Worm (Caenorhabditis elegans) whole organism, L2 larva: ENCODE measurements around the gene C07B5.2.

Experiments
- C34F6.9 ChIP-seq: fragments of 150-350 bp; optimal IDR thresholded peaks from 2 replicates; lab custom pipeline; 2014; ENCODE audit warnings: missing biosample characterization, missing genetic modification characterization
- F13H6.1 ChIP-seq: sonication (generic microtip); optimal IDR thresholded peaks from 2 replicates; lab custom pipeline; 2016; ENCODE audit warnings: missing genetic modification characterization, missing compliant biosample characterization
- R02D3.7 ChIP-seq: fragments of 150-350 bp; optimal IDR thresholded peaks from 2 replicates; lab custom pipeline; 2014; ENCODE audit warnings: missing biosample characterization, missing genetic modification characterization
- Y55F3AM.14 ChIP-seq: fragments of 200-800 bp; sonication (Bioruptor generic); optimal IDR thresholded peaks from 2 replicates; lab custom pipeline; 2018; ENCODE audit warnings: mild to moderate bottlenecking, missing genetic modification characterization, missing compliant biosample characterization
- ZK546.5 ChIP-seq: sonication (generic microtip); optimal IDR thresholded peaks from 2 replicates; lab custom pipeline; 2017; ENCODE audit warnings: missing biosample characterization, missing genetic modification characterization
- aly-2 ChIP-seq: fragments of 150-350 bp; optimal IDR thresholded peaks from 2 replicates; lab custom pipeline; 2014; ENCODE audit warnings: missing biosample characterization, missing genetic modification characterization
- ama-1 ChIP-seq: fragments of 150-350 bp; optimal IDR thresholded peaks from 2 replicates; lab custom pipeline; 2018; ENCODE audit warnings: inconsistent platforms
- blmp-1 ChIP-seq: sonication (generic microtip); optimal IDR thresholded peaks from 2 replicates; lab custom pipeline; 2017; ENCODE audit warnings: missing genetic modification characterization, mild to moderate bottlenecking, missing compliant biosample characterization, antibody characterized with exemption, moderate library complexity; ENCODE audit not compliant: insufficient read depth
- ceh-16 ChIP-seq: fragments of 150-350 bp; optimal IDR thresholded peaks from 2 replicates; lab custom pipeline; 2014; ENCODE audit warnings: missing biosample characterization, missing genetic modification characterization
- ceh-82 ChIP-seq: fragments of 150-350 bp; optimal IDR thresholded peaks from 2 replicates; lab custom pipeline; 2014; ENCODE audit warnings: missing biosample characterization, missing genetic modification characterization
- crh-2 ChIP-seq: sonication (generic microtip); optimal IDR thresholded peaks from 2 replicates; lab custom pipeline; 2017; ENCODE audit warnings: missing biosample characterization, missing genetic modification characterization
- dmd-4 ChIP-seq: sonication (generic microtip); optimal IDR thresholded peaks from 2 replicates; lab custom pipeline; 2017; ENCODE audit warnings: missing biosample characterization, missing genetic modification characterization
- egl-27 ChIP-seq: sonication (generic microtip); optimal IDR thresholded peaks from 3 replicates; lab custom pipeline; 2017; ENCODE audit warnings: missing biosample characterization, missing genetic modification reagents, missing genetic modification characterization
- elt-1 ChIP-seq: fragments of 150-350 bp; optimal IDR thresholded peaks from 2 replicates; lab custom pipeline; 2014; ENCODE audit warnings: missing biosample characterization, missing genetic modification characterization
- elt-3 ChIP-seq: sonication (generic microtip); optimal IDR thresholded peaks from 2 replicates; lab custom pipeline; 2017; ENCODE audit warnings: missing biosample characterization, missing genetic modification characterization
- fos-1 ChIP-seq: fragments of 150-350 bp; optimal IDR thresholded peaks from 2 replicates; lab custom pipeline; 2014; ENCODE audit warnings: missing biosample characterization, missing genetic modification characterization
- gmeb-1 ChIP-seq: fragments of 150-350 bp; optimal IDR thresholded peaks from 2 replicates; lab custom pipeline; 2014; ENCODE audit warnings: missing biosample characterization, missing genetic modification characterization
- lin-11 ChIP-seq: fragments of 150-350 bp; sonication (generic microtip); optimal IDR thresholded peaks from 2 replicates; lab custom pipeline; 2014; ENCODE audit warnings: missing biosample characterization, missing genetic modification characterization, inconsistent platforms, mixed read lengths
- lin-13 ChIP-seq: fragments of 150-350 bp; optimal IDR thresholded peaks from 2 replicates; lab custom pipeline; 2014; ENCODE audit warnings: missing biosample characterization, missing genetic modification reagents, missing genetic modification characterization
- lin-39 ChIP-seq: fragments of 150-350 bp; optimal IDR thresholded peaks from 2 replicates; lab custom pipeline; 2014; ENCODE audit warnings: missing biosample characterization, missing genetic modification reagents, missing genetic modification characterization
- lsy-2 ChIP-seq, 2 experiments: fragments of 150-350 bp in 1 of 2; sonication (generic microtip) in 1 of 2; optimal IDR thresholded peaks; 2 replicates each; lab custom pipeline; 2014 to 2017; ENCODE audit warnings: missing biosample characterization in 2 of 2, missing genetic modification characterization in 2 of 2
- mab-5 ChIP-seq: fragments of 150-350 bp; optimal IDR thresholded peaks from 2 replicates; lab custom pipeline; 2014; ENCODE audit warnings: missing biosample characterization, missing genetic modification characterization
- mbf-1 ChIP-seq: sonication (generic microtip); optimal IDR thresholded peaks from 2 replicates; lab custom pipeline; 2017; ENCODE audit warnings: missing biosample characterization, missing genetic modification characterization
- mdl-1 ChIP-seq, 2 experiments: fragments of 150-350 bp in 1 of 2; sonication (generic microtip) in 1 of 2; optimal IDR thresholded peaks; 2 replicates each; lab custom pipeline; 2017; ENCODE audit warnings: missing biosample characterization in 2 of 2, missing genetic modification characterization in 2 of 2
- nhr-10 ChIP-seq: sonication (generic microtip); optimal IDR thresholded peaks from 2 replicates; lab custom pipeline; 2017; ENCODE audit warnings: missing biosample characterization, missing genetic modification characterization
- nhr-11 ChIP-seq: fragments of 150-350 bp; optimal IDR thresholded peaks from 2 replicates; lab custom pipeline; 2014; ENCODE audit warnings: missing biosample characterization, missing genetic modification characterization
- nhr-12 ChIP-seq: fragments of 150-350 bp; optimal IDR thresholded peaks from 2 replicates; lab custom pipeline; 2014; ENCODE audit warnings: missing biosample characterization, missing genetic modification characterization
- nhr-129 ChIP-seq: fragments of 150-350 bp; optimal IDR thresholded peaks from 2 replicates; lab custom pipeline; 2014; ENCODE audit warnings: missing biosample characterization, missing genetic modification characterization
- nhr-21 ChIP-seq: fragments of 150-350 bp; optimal IDR thresholded peaks from 2 replicates; lab custom pipeline; 2014; ENCODE audit warnings: missing biosample characterization, missing genetic modification characterization
- nhr-23 ChIP-seq: fragments of 150-350 bp; optimal IDR thresholded peaks from 2 replicates; lab custom pipeline; 2014; ENCODE audit warnings: missing biosample characterization, missing genetic modification reagents, missing genetic modification characterization
- nhr-237 ChIP-seq: fragments of 150-350 bp; optimal IDR thresholded peaks from 2 replicates; lab custom pipeline; 2014; ENCODE audit warnings: missing biosample characterization, missing genetic modification characterization
- nhr-25 ChIP-seq: fragments of 150-350 bp; sonication (generic microtip); optimal IDR thresholded peaks from 3 replicates; lab custom pipeline; 2014; ENCODE audit warnings: missing biosample characterization, missing genetic modification characterization
- nhr-6 ChIP-seq: fragments of 150-350 bp; optimal IDR thresholded peaks from 2 replicates; lab custom pipeline; 2014; ENCODE audit warnings: missing biosample characterization, missing genetic modification characterization
- nhr-77 ChIP-seq: fragments of 150-350 bp; optimal IDR thresholded peaks from 2 replicates; lab custom pipeline; 2014; ENCODE audit warnings: missing biosample characterization, missing genetic modification characterization
- peb-1 ChIP-seq: fragments of 150-350 bp; optimal IDR thresholded peaks from 2 replicates; lab custom pipeline; 2014; ENCODE audit warnings: missing biosample characterization, missing genetic modification characterization
- sem-4 ChIP-seq: fragments of 150-350 bp; optimal IDR thresholded peaks from 2 replicates; lab custom pipeline; 2014; ENCODE audit warnings: missing biosample characterization, missing genetic modification reagents, missing genetic modification characterization
- skn-1 ChIP-seq: sonication (generic microtip); optimal IDR thresholded peaks from 2 replicates; lab custom pipeline; 2017; ENCODE audit warnings: missing biosample characterization, missing genetic modification characterization
- sma-3 ChIP-seq: sonication (generic microtip); optimal IDR thresholded peaks from 2 replicates; lab custom pipeline; 2016; ENCODE audit warnings: missing genetic modification reagents, missing genetic modification characterization, missing compliant biosample characterization
- sma-9 ChIP-seq, 2 experiments: fragments of 150-350 bp in 1 of 2; sonication (generic microtip) in 1 of 2; optimal IDR thresholded peaks; 2 replicates each; lab custom pipeline; 2014 to 2016; ENCODE audit warnings: missing genetic modification characterization in 2 of 2, mild to moderate bottlenecking in 1 of 2, missing biosample characterization in 1 of 2, missing compliant biosample characterization in 1 of 2, missing genetic modification reagents in 1 of 2, moderate library complexity in 1 of 2
- snpc-4 ChIP-seq: fragments of 150-350 bp; optimal IDR thresholded peaks from 2 replicates; lab custom pipeline; 2014; ENCODE audit warnings: missing biosample characterization, missing genetic modification characterization
- unc-39 ChIP-seq: fragments of 150-350 bp; optimal IDR thresholded peaks from 2 replicates; lab custom pipeline; 2014; ENCODE audit warnings: missing biosample characterization, missing genetic modification characterization
- unc-55 ChIP-seq: fragments of 150-350 bp; sonication (generic microtip); optimal IDR thresholded peaks from 3 replicates; lab custom pipeline; 2014; ENCODE audit warnings: missing biosample characterization, missing genetic modification reagents, missing genetic modification characterization
- unc-62 ChIP-seq: fragments of 150-350 bp; optimal IDR thresholded peaks from 2 replicates; lab custom pipeline; 2014; ENCODE audit warnings: missing biosample characterization, missing genetic modification reagents, missing genetic modification characterization
- zag-1 ChIP-seq: fragments of 150-350 bp; optimal IDR thresholded peaks from 2 replicates; lab custom pipeline; 2014; ENCODE audit warnings: missing biosample characterization, missing genetic modification characterization
- ztf-1 ChIP-seq: fragments of 200-800 bp; sonication (Bioruptor generic); conservative IDR thresholded peaks from 2 replicates; pipeline ENCODE4 v1.3.6; 2022; ENCODE audit warnings: missing genetic modification characterization, missing compliant biosample characterization
- ztf-11 ChIP-seq: sonication (generic microtip); optimal IDR thresholded peaks from 2 replicates; lab custom pipeline; 2017; ENCODE audit warnings: missing biosample characterization, missing genetic modification characterization
- ztf-4 ChIP-seq: fragments of 150-350 bp; optimal IDR thresholded peaks from 2 replicates; lab custom pipeline; 2014; ENCODE audit warnings: missing biosample characterization, missing genetic modification characterization

The C07B5.2 gene

ce11 chrX:9550519-9550918 lies 33.5 kb upstream of the C07B5.2 start:
- TF ChIP-seq unc-62 (no peak), fos-1 (peak; percentile 72), nhr-237 (tag; lab: Kevin White, UChicago) (no peak), aly-2 (tag; lab: Kevin White, UChicago) (no peak), ztf-11 (no peak), sma-9 (GFP tag; optimal IDR thresholded peaks at IDR 0.05; lab: Kevin White, UChicago) (peak; percentile 21), sma-9 (tag; optimal IDR thresholded peaks at IDR 0.05; lab: Kevin White, UChicago) (no peak), lin-11 (tag; lab: Kevin White, UChicago) (no peak)

- peak; percentile 57 for TF ChIP-seq nhr-25
- no peak for TF ChIP-seq F13H6.1
- no peak for TF ChIP-seq nhr-23 (tag; lab: Kevin White, UChicago)
- peak; percentile 22 for TF ChIP-seq Y55F3AM.14 (GFP tag; lab: Kevin White, UChicago)
- TF ChIP-seq unc-55 (GFP tag; lab: Kevin White, UChicago) = peak; percentile 43
- TF ChIP-seq nhr-129 (tag; lab: Kevin White, UChicago) = peak; percentile 16
- TF ChIP-seq snpc-4 (tag; lab: Kevin White, UChicago) = no peak
- TF ChIP-seq blmp-1 = peak; percentile 42
Observed at ce11 chrX:9549657-9550369, 32.8 kb upstream of the C07B5.2 start.

ce11 chrX:9548890-9549289 lies 31.9 kb upstream of the C07B5.2 start:
- no peak for TF ChIP-seq unc-39 (tag; lab: Kevin White, UChicago)
- peak; percentile 86 for TF ChIP-seq ceh-16 (tag; lab: Kevin White, UChicago)
- peak; percentile 74 for TF ChIP-seq egl-27 (tag; lab: Kevin White, UChicago)
- no peak for TF ChIP-seq ztf-11
- TF ChIP-seq aly-2 (tag; lab: Kevin White, UChicago) = no peak
- no peak for TF ChIP-seq dmd-4 (tag; lab: Kevin White, UChicago)
- TF ChIP-seq R02D3.7 (tag; lab: Kevin White, UChicago) = no peak
- TF ChIP-seq blmp-1 = peak; percentile 98
- no peak for TF ChIP-seq nhr-11 (tag; lab: Kevin White, UChicago)
- TF ChIP-seq sma-9 (GFP tag; optimal IDR thresholded peaks at IDR 0.05; lab: Kevin White, UChicago) = peak; percentile 74
- no peak for TF ChIP-seq sma-9 (tag; optimal IDR thresholded peaks at IDR 0.05; lab: Kevin White, UChicago)
- no peak for TF ChIP-seq nhr-77 (tag; lab: Kevin White, UChicago)
- no peak for TF ChIP-seq C34F6.9 (tag; lab: Kevin White, UChicago)
- TF ChIP-seq ama-1 (lab: Kevin White, UChicago) = no peak
- no peak for TF ChIP-seq mbf-1
- no peak for TF ChIP-seq nhr-23 (tag; lab: Kevin White, UChicago)
- no peak for TF ChIP-seq sem-4 (tag; lab: Kevin White, UChicago)
- TF ChIP-seq nhr-25 = peak; percentile 96
- no peak for TF ChIP-seq ceh-82 (tag; lab: Kevin White, UChicago)
- no peak for TF ChIP-seq elt-1 (tag; lab: Kevin White, UChicago)
- peak; percentile 40 for TF ChIP-seq fos-1
- no peak for TF ChIP-seq skn-1
- TF ChIP-seq sma-3 (GFP tag; lab: Kevin White, UChicago) = peak; percentile 79
- no peak for TF ChIP-seq lin-39 (tag; lab: Kevin White, UChicago)
- no peak for TF ChIP-seq ZK546.5 (tag; lab: Kevin White, UChicago)
- no peak for TF ChIP-seq lin-11 (tag; lab: Kevin White, UChicago)
- TF ChIP-seq zag-1 = no peak
- no peak for TF ChIP-seq ztf-1 (GFP tag; lab: Robert Waterston, UW)
- peak; percentile 52 for TF ChIP-seq nhr-6
- peak; percentile 49 for TF ChIP-seq nhr-129 (tag; lab: Kevin White, UChicago)
- peak; percentile 31 for TF ChIP-seq gmeb-1 (tag; lab: Kevin White, UChicago)
- no peak for TF ChIP-seq elt-3 (tag; lab: Kevin White, UChicago)
- no peak for TF ChIP-seq unc-55 (GFP tag; lab: Kevin White, UChicago)
- TF ChIP-seq mab-5 (tag; lab: Kevin White, UChicago) = no peak
- TF ChIP-seq nhr-12 (tag; lab: Kevin White, UChicago) = no peak
- no peak for TF ChIP-seq nhr-10 (tag; lab: Kevin White, UChicago)
- no peak for TF ChIP-seq ztf-4 (tag; lab: Kevin White, UChicago)
- TF ChIP-seq nhr-21 (tag; lab: Kevin White, UChicago) = peak; percentile 53
- TF ChIP-seq crh-2 (tag; lab: Kevin White, UChicago) = peak; percentile 67
- peak in 1 of 2 experiments; percentile 24 for TF ChIP-seq lsy-2 (tag; optimal IDR thresholded peaks at IDR 0.05; lab: Kevin White, UChicago)
- TF ChIP-seq mdl-1 (tag; optimal IDR thresholded peaks at IDR 0.05; lab: Kevin White, UChicago) = peak in 1 of 2 experiments; percentile 16
- no peak for TF ChIP-seq unc-62
- no peak for TF ChIP-seq snpc-4 (tag; lab: Kevin White, UChicago)
- TF ChIP-seq nhr-237 (tag; lab: Kevin White, UChicago) = no peak
- peak; percentile 1 for TF ChIP-seq lin-13
- no peak for TF ChIP-seq Y55F3AM.14 (GFP tag; lab: Kevin White, UChicago)
- no peak for TF ChIP-seq peb-1 (tag; lab: Kevin White, UChicago)
